Fruit fly (Drosophila melanogaster): ENCODE results near the gene nSMase.

Gene nSMase

DNA sequence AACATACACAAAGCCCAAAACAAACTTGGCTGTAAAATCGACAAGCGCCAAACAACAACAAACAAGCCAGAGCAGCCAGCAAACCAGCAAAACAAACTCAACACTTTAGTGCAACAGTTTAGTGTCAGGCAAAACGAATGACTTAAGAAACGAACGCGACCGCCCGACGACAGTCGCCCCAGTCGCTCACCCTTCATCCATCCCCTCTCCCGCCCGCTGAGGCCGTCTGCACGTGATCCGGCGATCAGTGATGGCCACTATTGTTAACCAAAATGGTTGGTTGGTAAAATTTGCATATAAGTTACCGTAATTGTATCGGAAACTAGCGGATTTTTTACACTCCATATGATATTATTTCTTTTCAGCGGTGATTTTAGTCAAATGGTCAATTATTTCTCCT lies 34.7 kb downstream of the nSMase start:
- TF ChIP-seq CG13204 (GFP tag; optimal IDR thresholded peaks at IDR 0.05): peak; percentile 68
- TF ChIP-seq CG12605 (GFP tag; IDR thresholded peaks at IDR 0.05): no peak
- peak; percentile 12; the same call in 1 of the 2 replicates for TF ChIP-seq Ets98B (GFP tag; IDR thresholded peaks at IDR 0.05)

DNA sequence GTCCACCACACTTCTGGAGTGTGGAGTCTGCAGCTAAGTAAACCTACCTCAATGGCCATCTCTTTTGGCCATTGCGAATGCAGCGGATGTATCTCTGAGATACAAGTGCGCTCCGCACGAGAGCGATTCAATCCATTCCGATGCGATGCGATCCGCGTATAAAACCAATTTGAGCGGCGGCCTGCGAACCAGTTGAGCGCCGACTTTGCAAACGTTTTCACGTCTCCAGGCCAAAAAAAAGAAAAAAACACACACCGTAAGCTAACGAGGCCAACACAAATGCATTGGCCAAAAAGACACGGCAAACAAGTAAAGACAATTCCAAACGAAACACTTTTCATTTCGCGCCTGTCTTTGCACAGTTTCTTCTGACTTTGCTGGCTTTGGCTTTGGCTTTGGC lies 38.7 kb downstream of the nSMase start, which contains the start of gene ckd:
Gene ckd (plus strand): TSS at position 189 of the 400 bp plus-strand sequence.
- TF ChIP-seq CG12605 (GFP tag; IDR thresholded peaks at IDR 0.05) (no peak), CG34367 (tag; optimal IDR thresholded peaks at IDR 0.05) (no peak), Ets98B (GFP tag; IDR thresholded peaks at IDR 0.05) (peak; percentile 33; the same call in 1 of the 2 replicates), CG15710 (tag; optimal IDR thresholded peaks at IDR 0.05) (no peak), fd96Ca (GFP tag; IDR thresholded peaks at IDR 0.05) (no peak), CG9948 (tag; optimal IDR thresholded peaks at IDR 0.05) (no peak), EcR (GFP tag; optimal IDR thresholded peaks at IDR 0.05) (peak; percentile 29), CG17806 (tag; optimal IDR thresholded peaks at IDR 0.05) (no peak), CG14655 (GFP tag; optimal IDR thresholded peaks at IDR 0.05) (no peak), CG8159 (tag; optimal IDR thresholded peaks at IDR 0.05) (no peak), Snoo (tag; optimal IDR thresholded peaks at IDR 0.05) (no peak), CG13204 (GFP tag; optimal IDR thresholded peaks at IDR 0.05) (peak; percentile 56), gl (tag; optimal IDR thresholded peaks at IDR 0.05) (no peak), CG4496 (GFP tag; IDR thresholded peaks at IDR 0.05) (0 out of 3 replicates have a peak, but pooled peaks have one; percentile 9), rn (GFP tag; IDR thresholded peaks at IDR 0.05) (no peak), Pif1B (GFP tag; optimal IDR thresholded peaks at IDR 0.05) (peak; percentile 38)

DNA sequence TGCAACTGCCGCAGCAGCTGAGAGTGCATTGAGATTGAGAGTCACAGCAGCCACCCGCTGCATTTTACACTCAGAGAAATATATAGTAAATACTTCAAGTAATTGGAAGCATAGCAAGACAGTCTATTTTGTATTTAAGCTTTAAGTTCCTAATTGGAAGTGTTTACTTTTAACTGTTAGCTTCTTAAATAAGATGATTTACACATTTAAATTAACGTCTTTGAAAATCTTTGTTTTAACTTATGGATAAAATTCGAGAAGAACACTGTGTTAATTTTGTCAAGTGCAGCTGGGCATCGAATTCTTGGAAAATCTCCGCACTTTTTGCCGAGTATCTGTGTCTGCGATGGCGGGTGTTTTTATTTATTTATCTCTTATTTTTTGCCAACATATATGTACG lies 40.7 kb downstream of the nSMase start:
- peak; percentile 80 for TF ChIP-seq Snoo (tag; optimal IDR thresholded peaks at IDR 0.05)
- peak; percentile 89 for TF ChIP-seq CG4496 (GFP tag; IDR thresholded peaks at IDR 0.05)
- TF ChIP-seq CG8301 (tag; optimal IDR thresholded peaks at IDR 0.05): peak; percentile 79
- TF ChIP-seq gl (tag; optimal IDR thresholded peaks at IDR 0.05): peak; percentile 84
- TF ChIP-seq CG34367 (tag; optimal IDR thresholded peaks at IDR 0.05): peak; percentile 90
- TF ChIP-seq CG8159 (tag; optimal IDR thresholded peaks at IDR 0.05): peak; percentile 93
- TF ChIP-seq CG9948 (tag; optimal IDR thresholded peaks at IDR 0.05): peak; percentile 89
- TF ChIP-seq Ets98B (GFP tag; IDR thresholded peaks at IDR 0.05): peak; percentile 94
- peak; percentile 88 for TF ChIP-seq CG13204 (GFP tag; optimal IDR thresholded peaks at IDR 0.05)
- peak; percentile 90 for TF ChIP-seq Pif1A (GFP tag; optimal IDR thresholded peaks at IDR 0.05)
- peak; percentile 78 for TF ChIP-seq rn (GFP tag; IDR thresholded peaks at IDR 0.05)
- peak; percentile 50 for TF ChIP-seq D1 (tag; optimal IDR thresholded peaks at IDR 0.05)
- 0 out of 2 replicates have a peak, but pooled peaks have one; percentile 28 for TF ChIP-seq CG10348 (GFP tag; IDR thresholded peaks at IDR 0.05)
- TF ChIP-seq CG32121 (GFP tag; IDR thresholded peaks at IDR 0.05): peak; percentile 93
- peak; percentile 83 for TF ChIP-seq CG12605 (GFP tag; IDR thresholded peaks at IDR 0.05)
- TF ChIP-seq CG17806 (tag; optimal IDR thresholded peaks at IDR 0.05): peak; percentile 90
- TF ChIP-seq fd96Ca (GFP tag; IDR thresholded peaks at IDR 0.05): peak; percentile 90
- peak; percentile 94 for TF ChIP-seq CG15710 (tag; optimal IDR thresholded peaks at IDR 0.05)
- TF ChIP-seq CG14655 (GFP tag; optimal IDR thresholded peaks at IDR 0.05): peak; percentile 82
- TF ChIP-seq Pif1B (GFP tag; optimal IDR thresholded peaks at IDR 0.05): peak; percentile 87
- peak; percentile 76 for TF ChIP-seq EcR (GFP tag; optimal IDR thresholded peaks at IDR 0.05)

DNA sequence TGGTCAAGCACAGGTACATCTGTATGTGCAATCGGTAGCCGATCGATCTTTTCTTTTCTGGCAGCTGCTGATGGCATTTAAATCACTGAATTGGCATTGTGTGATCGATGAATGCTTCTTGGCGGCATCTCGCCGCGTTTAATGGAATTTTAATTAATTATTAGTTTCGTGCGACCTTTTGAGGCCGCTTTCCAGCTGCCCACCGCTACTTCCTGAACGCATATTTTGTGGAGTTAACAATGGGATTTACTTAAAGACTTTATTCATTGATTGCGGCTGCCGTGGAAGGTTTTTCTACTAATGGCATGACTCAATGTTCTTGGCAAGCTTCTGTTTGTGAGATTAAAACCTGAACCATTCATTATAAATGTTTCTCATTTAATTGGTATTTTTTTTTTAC lies 42.7 kb downstream of the nSMase start:
- TF ChIP-seq fd96Ca (GFP tag; IDR thresholded peaks at IDR 0.05) (no peak), CG8301 (tag; optimal IDR thresholded peaks at IDR 0.05) (no peak), Snoo (tag; optimal IDR thresholded peaks at IDR 0.05) (no peak)

DNA sequence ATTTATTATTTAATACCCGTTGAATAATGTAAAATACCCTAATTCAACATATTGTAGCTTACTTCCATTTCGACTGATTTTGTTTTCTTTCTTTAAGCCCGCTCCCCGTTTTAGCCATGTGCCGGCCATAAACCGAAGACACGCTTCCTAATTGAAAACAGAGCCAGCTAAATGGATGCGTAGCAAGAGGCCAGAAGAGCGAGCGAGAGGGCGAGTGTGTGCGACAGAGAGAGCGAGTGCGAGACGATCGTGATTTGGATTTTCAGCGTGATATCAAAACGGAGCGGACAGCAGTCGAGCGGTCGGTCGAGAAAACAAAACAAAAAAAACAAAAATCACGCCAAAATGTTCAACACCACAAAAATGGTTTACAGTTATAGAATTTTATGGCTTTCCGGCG lies 47.4 kb downstream of the nSMase start:
- TF ChIP-seq EcR (GFP tag; optimal IDR thresholded peaks at IDR 0.05) (no peak), CG9948 (tag; optimal IDR thresholded peaks at IDR 0.05) (no peak), CG12605 (GFP tag; IDR thresholded peaks at IDR 0.05) (no peak), CG34367 (tag; optimal IDR thresholded peaks at IDR 0.05) (no peak), Ets98B (GFP tag; IDR thresholded peaks at IDR 0.05) (no peak), CG8159 (tag; optimal IDR thresholded peaks at IDR 0.05) (no peak), CG13204 (GFP tag; optimal IDR thresholded peaks at IDR 0.05) (no peak), fd96Ca (GFP tag; IDR thresholded peaks at IDR 0.05) (no peak), CG4496 (GFP tag; IDR thresholded peaks at IDR 0.05) (no peak), CG17806 (tag; optimal IDR thresholded peaks at IDR 0.05) (no peak), gl (tag; optimal IDR thresholded peaks at IDR 0.05) (no peak), CG15710 (tag; optimal IDR thresholded peaks at IDR 0.05) (no peak), CG8301 (tag; optimal IDR thresholded peaks at IDR 0.05) (no peak), CG32121 (GFP tag; IDR thresholded peaks at IDR 0.05) (no peak), rn (GFP tag; IDR thresholded peaks at IDR 0.05) (no peak)

DNA sequence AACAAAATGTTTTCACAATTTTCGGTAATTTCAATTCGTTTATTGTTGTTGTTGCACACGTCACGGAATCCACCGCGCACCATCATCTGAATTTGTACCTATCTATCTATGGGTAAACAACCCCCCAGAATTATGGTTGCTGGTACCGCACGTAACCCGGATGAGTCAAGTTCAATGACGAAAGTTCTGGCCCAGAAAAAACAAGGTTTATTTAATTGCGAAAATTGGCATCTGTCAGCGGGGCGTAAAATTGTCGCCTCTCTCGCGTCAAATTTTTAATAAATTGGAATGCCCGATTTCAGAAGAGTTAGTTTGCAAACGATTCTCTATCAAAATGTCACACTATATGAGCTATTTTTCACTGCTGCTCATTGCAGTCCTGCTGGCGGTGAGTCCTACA lies 49.2 kb downstream of the nSMase start, which contains the start of gene CG34265:
Gene CG34265 (plus strand): TSS at position 301 of the 400 bp plus-strand sequence.
- TF ChIP-seq CG34367 (tag; optimal IDR thresholded peaks at IDR 0.05) (no peak), Ets98B (GFP tag; IDR thresholded peaks at IDR 0.05) (no peak), CG9948 (tag; optimal IDR thresholded peaks at IDR 0.05) (no peak), CG4496 (GFP tag; IDR thresholded peaks at IDR 0.05) (no peak), fd96Ca (GFP tag; IDR thresholded peaks at IDR 0.05) (no peak), CG8159 (tag; optimal IDR thresholded peaks at IDR 0.05) (no peak), CG15710 (tag; optimal IDR thresholded peaks at IDR 0.05) (no peak), Snoo (tag; optimal IDR thresholded peaks at IDR 0.05) (no peak), CG17806 (tag; optimal IDR thresholded peaks at IDR 0.05) (no peak), CG13204 (GFP tag; optimal IDR thresholded peaks at IDR 0.05) (no peak), D1 (tag; optimal IDR thresholded peaks at IDR 0.05) (no peak), CG12605 (GFP tag; IDR thresholded peaks at IDR 0.05) (no peak), CG10348 (GFP tag; IDR thresholded peaks at IDR 0.05) (no peak), CG32121 (GFP tag; IDR thresholded peaks at IDR 0.05) (no peak), rn (GFP tag; IDR thresholded peaks at IDR 0.05) (no peak), EcR (GFP tag; optimal IDR thresholded peaks at IDR 0.05) (no peak), Pif1B (GFP tag; optimal IDR thresholded peaks at IDR 0.05) (no peak), CG8301 (tag; optimal IDR thresholded peaks at IDR 0.05) (no peak), gl (tag; optimal IDR thresholded peaks at IDR 0.05) (no peak)

Data from whole organism, pupa.